Worm (Caenorhabditis elegans) whole organism, early embryonic: ENCODE results near the gene nhr-136.
"Not testable (repeated sequence)": the region's sequence is repeated elsewhere in the genome, so short reads cannot be mapped to it uniquely, and the experiment has no call there.

ENCODE experiments used
- B0310.2 ChIP-seq: sonication (generic microtip); optimal IDR thresholded peaks from 2 replicates; lab custom pipeline; 2016; ENCODE audit warnings: mild to moderate bottlenecking, missing genetic modification characterization, missing compliant biosample characterization
- F13C5.2 ChIP-seq: sonication (generic microtip); optimal IDR thresholded peaks from 2 replicates; lab custom pipeline; 2017; ENCODE audit warnings: mild to moderate bottlenecking, missing genetic modification characterization, inconsistent platforms, missing compliant biosample characterization
- aly-1 ChIP-seq: sonication (generic microtip); optimal IDR thresholded peaks from 2 replicates; lab custom pipeline; 2016; ENCODE audit warnings: missing genetic modification characterization, missing compliant biosample characterization
- ama-1 ChIP-seq: fragments of 150-350 bp; optimal IDR thresholded peaks from 2 replicates; lab custom pipeline; 2014
- ceh-13 ChIP-seq: fragments of 200-800 bp; sonication (Bioruptor generic); optimal IDR thresholded peaks from 2 replicates; lab custom pipeline; 2018; ENCODE audit warnings: mild to moderate bottlenecking, missing genetic modification characterization, missing compliant biosample characterization
- ceh-36 ChIP-seq: sonication (generic microtip); optimal IDR thresholded peaks from 2 replicates; lab custom pipeline; 2016; ENCODE audit warnings: missing genetic modification characterization, inconsistent platforms, missing compliant biosample characterization
- ets-7 ChIP-seq: sonication (generic microtip); optimal IDR thresholded peaks from 2 replicates; lab custom pipeline; 2016; ENCODE audit warnings: missing genotype, missing genetic modification characterization, missing compliant biosample characterization
- flt-1 ChIP-seq: fragments of 200-800 bp; sonication (Bioruptor generic); IDR thresholded peaks from 2 replicates; pipeline ENCODE4 v1.3.6; 2022; ENCODE audit warnings: missing genetic modification characterization, missing compliant biosample characterization
- hmbx-1 ChIP-seq: sonication (generic microtip); optimal IDR thresholded peaks from 2 replicates; lab custom pipeline; 2016; ENCODE audit warnings: mild to moderate bottlenecking, missing genetic modification characterization, missing compliant biosample characterization
- hmg-4 ChIP-seq: fragments of 200-800 bp; sonication (Bioruptor generic); optimal IDR thresholded peaks from 2 replicates; lab custom pipeline; 2018; ENCODE audit warnings: mild to moderate bottlenecking, missing genetic modification characterization, missing compliant biosample characterization
- hnd-1 ChIP-seq: sonication (generic microtip); optimal IDR thresholded peaks from 2 replicates; lab custom pipeline; 2016; ENCODE audit warnings: missing genetic modification characterization, missing compliant biosample characterization
- pes-1 ChIP-seq: fragments of 200-800 bp; sonication (Bioruptor generic); IDR thresholded peaks from 2 replicates; pipeline ENCODE4 v1.3.6; 2022; ENCODE audit warnings: missing genetic modification reagents, missing genetic modification characterization, missing compliant biosample characterization
- scrt-1 ChIP-seq: fragments of 200-800 bp; sonication (Bioruptor generic); IDR thresholded peaks from 2 replicates; pipeline ENCODE4 v1.3.6; 2022; ENCODE audit warnings: missing genetic modification characterization, missing compliant biosample characterization
- sea-1 ChIP-seq: fragments of 200-800 bp; sonication (Bioruptor generic); conservative IDR thresholded peaks from 2 replicates; pipeline ENCODE4 v1.3.6; 2022; ENCODE audit warnings: missing genetic modification characterization, missing compliant biosample characterization
- tbx-11 ChIP-seq: fragments of 200-800 bp; sonication (Bioruptor generic); IDR thresholded peaks from 2 replicates; pipeline ENCODE4 v1.3.6; 2022; ENCODE audit warnings: missing genetic modification characterization, missing compliant biosample characterization
- tbx-37 ChIP-seq: fragments of 200-800 bp; sonication (Bioruptor generic); conservative IDR thresholded peaks from 2 replicates; pipeline ENCODE4 v1.3.6; 2022; ENCODE audit warnings: missing genetic modification reagents, missing genetic modification characterization, missing compliant biosample characterization
- tra-4 ChIP-seq: sonication (generic microtip); optimal IDR thresholded peaks from 2 replicates; lab custom pipeline; 2017; ENCODE audit warnings: missing genetic modification characterization, missing compliant biosample characterization

Gene nhr-136

ce11 chrV:12114693-12115092 is 7.8 kb downstream of the nhr-136 start, which contains the start of gene spin-1:
Gene spin-1 (plus strand): TSS chrV:12114993.
- TF ChIP-seq hnd-1 (tag; lab: Kevin White, UChicago) (no peak), aly-1 (no peak), tbx-11 (GFP tag; lab: Robert Waterston, UW) (no peak), scrt-1 (no peak), ceh-13 (GFP tag; lab: Kevin White, UChicago) (no peak), pes-1 (GFP tag; lab: Robert Waterston, UW) (no peak), B0310.2 (tag; lab: Kevin White, UChicago) (no peak), hmg-4 (GFP tag; lab: Kevin White, UChicago) (no peak), hmbx-1 (tag; lab: Kevin White, UChicago) (no peak)

- TF ChIP-seq sea-1 (GFP tag; lab: Robert Waterston, UW) (no peak), scrt-1 (no peak), tbx-11 (GFP tag; lab: Robert Waterston, UW) (no peak), tra-4 (no peak), ceh-36 (tag; lab: Kevin White, UChicago) (no peak), B0310.2 (tag; lab: Kevin White, UChicago) (no peak), pes-1 (GFP tag; lab: Robert Waterston, UW) (no peak), hnd-1 (tag; lab: Kevin White, UChicago) (no peak)
Observed at ce11 chrV:12115150-12115549, 8.2 kb downstream of the nhr-136 start.

- TF ChIP-seq B0310.2 (tag; lab: Kevin White, UChicago) (no peak), pes-1 (GFP tag; lab: Robert Waterston, UW) (no peak), hmbx-1 (tag; lab: Kevin White, UChicago) (no peak), hmg-4 (GFP tag; lab: Kevin White, UChicago) (no peak), ets-7 (tag; lab: Kevin White, UChicago) (no peak), tra-4 (no peak), tbx-11 (GFP tag; lab: Robert Waterston, UW) (no peak), ceh-13 (GFP tag; lab: Kevin White, UChicago) (no peak), tbx-37 (GFP tag; lab: Robert Waterston, UW) (no peak)
Observed at ce11 chrV:12117567-12118053, 10.7 kb downstream of the nhr-136 start, which contains the start of gene C13C4.8. Gene C13C4.8 (plus strand): TSS chrV:12118003.

- TF ChIP-seq tbx-37 (GFP tag; lab: Robert Waterston, UW) (no peak), aly-1 (no peak), ceh-13 (GFP tag; lab: Kevin White, UChicago) (no peak), ama-1 (lab: Kevin White, UChicago) (no peak), pes-1 (GFP tag; lab: Robert Waterston, UW) (no peak), ceh-36 (tag; lab: Kevin White, UChicago) (no peak), B0310.2 (tag; lab: Kevin White, UChicago) (no peak), tbx-11 (GFP tag; lab: Robert Waterston, UW) (no peak), scrt-1 (no peak), F13C5.2 (tag; lab: Kevin White, UChicago) (no peak), flt-1 (GFP tag; lab: Robert Waterston, UW) (no peak), hmg-4 (GFP tag; lab: Kevin White, UChicago) (no peak), tra-4 (no peak), sea-1 (GFP tag; lab: Robert Waterston, UW) (no peak), hmbx-1 (tag; lab: Kevin White, UChicago) (no peak), ets-7 (tag; lab: Kevin White, UChicago) (no peak), hnd-1 (tag; lab: Kevin White, UChicago) (no peak)
Observed at ce11 chrV:12120381-12120780, 13.4 kb downstream of the nhr-136 start, which contains the start of gene C13C4.7. Gene C13C4.7 (minus strand): TSS chrV:12120481.

- no peak for TF ChIP-seq tbx-11 (GFP tag; lab: Robert Waterston, UW)
- no peak for TF ChIP-seq B0310.2 (tag; lab: Kevin White, UChicago)
- TF ChIP-seq scrt-1, result no peak
- no peak for TF ChIP-seq ama-1 (lab: Kevin White, UChicago)
- TF ChIP-seq flt-1 (GFP tag; lab: Robert Waterston, UW), result no peak
- TF ChIP-seq ets-7 (tag; lab: Kevin White, UChicago), result no peak
- TF ChIP-seq ceh-36 (tag; lab: Kevin White, UChicago), result no peak
- no peak for TF ChIP-seq hmg-4 (GFP tag; lab: Kevin White, UChicago)
- no peak for TF ChIP-seq tra-4
- no peak for TF ChIP-seq hmbx-1 (tag; lab: Kevin White, UChicago)
- no peak for TF ChIP-seq sea-1 (GFP tag; lab: Robert Waterston, UW)
- no peak for TF ChIP-seq hnd-1 (tag; lab: Kevin White, UChicago)
- TF ChIP-seq F13C5.2 (tag; lab: Kevin White, UChicago), result no peak
- TF ChIP-seq pes-1 (GFP tag; lab: Robert Waterston, UW), result no peak
- TF ChIP-seq ceh-13 (GFP tag; lab: Kevin White, UChicago), result no peak
- no peak for TF ChIP-seq aly-1
Observed at ce11 chrV:12121274-12121673, 14.3 kb downstream of the nhr-136 start, which contains the start of gene C13C4.6. Gene C13C4.6 (plus strand): TSS chrV:12121574.

ce11 chrV:12130688-12131087 is 23.7 kb downstream of the nhr-136 start, which contains the start of gene C27A7.6:
Gene C27A7.6 (minus strand): TSS chrV:12130788.
- not testable (repeated sequence) for TF ChIP-seq ceh-36 (tag; lab: Kevin White, UChicago); hmg-4 (GFP tag; lab: Kevin White, UChicago); aly-1

ce11 chrV:12131157-12131556 is 24.2 kb downstream of the nhr-136 start, which contains the start of gene enpp-1:
Gene enpp-1 (plus strand): TSS chrV:12131457.
- not testable (repeated sequence) for TF ChIP-seq hnd-1, ceh-36, hmbx-1 (tag; lab: Kevin White, UChicago)
